Fruit fly (Drosophila melanogaster): ENCODE results near the gene Rbp9.
A peak's percentile ranks its signal among the peaks of the same experiment; 100 is the strongest.

Rbp9 gene

DNA sequence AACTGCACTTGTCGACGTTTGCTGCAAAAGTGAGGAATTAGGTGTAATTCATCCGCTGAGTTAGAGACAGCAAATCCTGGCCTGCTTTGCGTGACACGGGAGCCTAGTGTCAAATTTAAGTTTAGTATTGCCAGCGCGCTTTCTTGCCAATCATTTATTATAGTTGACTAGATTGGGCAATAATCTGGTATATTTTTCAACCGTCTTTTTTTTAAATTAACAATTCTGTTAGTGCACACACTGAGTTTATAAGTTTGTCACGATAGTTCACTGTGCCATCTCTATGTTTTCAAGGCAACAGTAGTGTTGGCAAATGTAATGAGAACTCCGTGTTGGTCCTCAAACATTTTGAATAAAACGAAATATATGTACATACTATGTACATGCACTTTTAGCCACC, 22.3 kb downstream of the Rbp9 start, which contains the start of the genes CG9641 and CG3165 (continued):
- TF ChIP-seq inv (GFP tag; IDR thresholded peaks at IDR 0.05; ENCODE audit: partially characterized antibody) (peak; percentile 94), gcm (GFP tag; optimal IDR thresholded peaks at IDR 0.05) (no peak), CG18262 (tag; optimal IDR thresholded peaks at IDR 0.05) (peak; percentile 85), Mad (GFP tag; optimal IDR thresholded peaks at IDR 0.05) (peak; percentile 88), CG16779 (GFP tag; IDR thresholded peaks at IDR 0.05) (peak; percentile 76; the same call in 1 of the 2 replicates), B-H2 (GFP tag; optimal IDR thresholded peaks at IDR 0.05) (peak; percentile 91), Lpt (GFP tag; optimal IDR thresholded peaks at IDR 0.05) (no peak), CG4820 (GFP tag; optimal IDR thresholded peaks at IDR 0.05) (peak; percentile 90), tap (tag; optimal IDR thresholded peaks at IDR 0.05) (no peak), sens-2 (GFP tag; IDR thresholded peaks at IDR 0.05) (0 out of 2 replicates have a peak, but pooled peaks have one; percentile 37), CG6654 (GFP tag; optimal IDR thresholded peaks at IDR 0.05) (no peak), Opbp (GFP tag; IDR thresholded peaks at IDR 0.05; ENCODE audit: partially characterized antibody) (peak; percentile 90), CG1603 (tag; optimal IDR thresholded peaks at IDR 0.05) (peak; percentile 72), Ets97D (GFP tag; optimal IDR thresholded peaks at IDR 0.05) (peak; percentile 86), Antp (GFP tag; optimal IDR thresholded peaks at IDR 0.05) (peak; percentile 92), tup (GFP tag; optimal IDR thresholded peaks at IDR 0.05) (peak; percentile 78), ham (GFP tag; IDR thresholded peaks at IDR 0.05) (peak; percentile 20; the same call in 1 of the 2 replicates), pita (GFP tag; optimal IDR thresholded peaks at IDR 0.05) (no peak), CG2712 (tag; optimal IDR thresholded peaks at IDR 0.05) (peak; percentile 89), prd (optimal IDR thresholded peaks at IDR 0.05) (no peak), prd (GFP tag; IDR thresholded peaks at IDR 0.05) (peak; percentile 90), ase (GFP tag; IDR thresholded peaks at IDR 0.05) (peak; percentile 69), Rfx (GFP tag; IDR thresholded peaks at IDR 0.05) (peak; percentile 84), HmgD (GFP tag; optimal IDR thresholded peaks at IDR 0.05) (peak; percentile 72), CG34224 (GFP tag; IDR thresholded peaks at IDR 0.05; ENCODE audit: partially characterized antibody) (peak; percentile 98), scrt (GFP tag; optimal IDR thresholded peaks at IDR 0.05) (peak; percentile 77), wor (GFP tag; IDR thresholded peaks at IDR 0.05) (peak; percentile 57; the same call in 1 of the 2 replicates), CG18619 (GFP tag; optimal IDR thresholded peaks at IDR 0.05) (peak; percentile 77), CG11560 (tag; IDR thresholded peaks at IDR 0.05) (peak; percentile 72; the same call in 2 of the 3 replicates), CG15011 (GFP tag; optimal IDR thresholded peaks at IDR 0.05) (no peak), CG7786 (GFP tag; optimal IDR thresholded peaks at IDR 0.05) (peak; percentile 89), Elba2 (GFP tag; optimal IDR thresholded peaks at IDR 0.05) (peak; percentile 55), CG17829 (tag; optimal IDR thresholded peaks at IDR 0.05) (peak; percentile 90), sc (optimal IDR thresholded peaks at IDR 0.05) (no peak), sc (GFP tag; optimal IDR thresholded peaks at IDR 0.05) (no peak), CG9609 (GFP tag; optimal IDR thresholded peaks at IDR 0.05) (peak; percentile 87), tio (GFP tag; optimal IDR thresholded peaks at IDR 0.05) (no peak), kah (GFP tag; optimal IDR thresholded peaks at IDR 0.05) (peak; percentile 68), CG8388 (GFP tag; optimal IDR thresholded peaks at IDR 0.05) (peak; percentile 72), cad (GFP tag; optimal IDR thresholded peaks at IDR 0.05) (no peak), insv (GFP tag; optimal IDR thresholded peaks at IDR 0.05) (peak in 1 of 2 experiments; percentile 44), cas (GFP tag; IDR thresholded peaks at IDR 0.05) (peak; percentile 63), CG6854 (GFP tag; optimal IDR thresholded peaks at IDR 0.05) (peak; percentile 21), jing (GFP tag; optimal IDR thresholded peaks at IDR 0.05) (no peak), sim (GFP tag; IDR thresholded peaks at IDR 0.05) (peak; percentile 21; the same call in 1 of the 2 replicates), CG10274 (GFP tag; optimal IDR thresholded peaks at IDR 0.05) (peak; percentile 17), Hr3 (GFP tag; optimal IDR thresholded peaks at IDR 0.05) (peak; percentile 82), PHDP (tag; optimal IDR thresholded peaks at IDR 0.05) (no peak), CG7556 (GFP tag; optimal IDR thresholded peaks at IDR 0.05) (peak; percentile 79), disco-r (GFP tag; optimal IDR thresholded peaks at IDR 0.05) (peak; percentile 74), CG4424 (GFP tag; optimal IDR thresholded peaks at IDR 0.05) (peak; percentile 91)

Measured in whole organism, embryonic.